Worm (Caenorhabditis elegans) whole organism, young adult: ENCODE data around the gene T02C1.2.

ENCODE experiments used
- C17E4.6 ChIP-seq: fragments of 200-800 bp; sonication (Bioruptor generic); IDR thresholded peaks from 2 replicates; pipeline ENCODE4 v1.3.6; 2022; ENCODE audit warnings: missing genetic modification reagents, missing genetic modification characterization, missing compliant biosample characterization
- efl-1 ChIP-seq: fragments of 150-350 bp; optimal IDR thresholded peaks from 2 replicates; lab custom pipeline; 2014; ENCODE audit warnings: missing biosample characterization, missing genetic modification reagents, missing genetic modification characterization
- nfya-2 ChIP-seq: fragments of 200-800 bp; sonication (Bioruptor generic); IDR thresholded peaks from 2 replicates; pipeline ENCODE4 v1.3.6; 2022; ENCODE audit warnings: missing genetic modification reagents, missing genetic modification characterization, missing compliant biosample characterization

ce11 chrIII:9281480-9281879 is 30.7 kb downstream of the T02C1.2 start, which contains the start of gene fozi-1:
- no peak for TF ChIP-seq C17E4.6 (GFP tag; lab: Robert Waterston, UW)
- no peak for TF ChIP-seq efl-1
- no peak for TF ChIP-seq nfya-2 (GFP tag; lab: Robert Waterston, UW)
